Worm (Caenorhabditis elegans) whole organism, L3 larva: Measurements from ENCODE around the gene fbl-1.

Experiments used
- R02D3.7 ChIP-seq: fragments of 150-350 bp; optimal IDR thresholded peaks from 2 replicates; lab custom pipeline; 2014; ENCODE audit warnings: missing biosample characterization, missing genetic modification characterization
- aly-2 ChIP-seq: fragments of 150-350 bp; optimal IDR thresholded peaks from 2 replicates; lab custom pipeline; 2014; ENCODE audit warnings: missing biosample characterization, missing genetic modification characterization
- ama-1 ChIP-seq: fragments of 150-350 bp; optimal IDR thresholded peaks from 2 replicates; lab custom pipeline; 2018
- ceh-16 ChIP-seq: sonication (generic microtip); optimal IDR thresholded peaks from 2 replicates; lab custom pipeline; 2017; ENCODE audit warnings: missing biosample characterization, missing genetic modification characterization
- ceh-82 ChIP-seq: fragments of 150-350 bp; optimal IDR thresholded peaks from 2 replicates; lab custom pipeline; 2014; ENCODE audit warnings: missing biosample characterization, missing genetic modification characterization
- egl-27 ChIP-seq: sonication (generic microtip); optimal IDR thresholded peaks from 4 replicates; lab custom pipeline; 2017; ENCODE audit warnings: missing biosample characterization, missing genetic modification reagents, missing genetic modification characterization
- egl-5 ChIP-seq: fragments of 150-350 bp; optimal IDR thresholded peaks from 2 replicates; lab custom pipeline; 2017; ENCODE audit warnings: missing biosample characterization, missing genetic modification reagents, missing genetic modification characterization, inconsistent platforms
- elt-1 ChIP-seq: fragments of 150-350 bp; optimal IDR thresholded peaks from 2 replicates; lab custom pipeline; 2014; ENCODE audit warnings: missing biosample characterization, missing genetic modification characterization
- elt-2 ChIP-seq: sonication (generic microtip); optimal IDR thresholded peaks from 2 replicates; lab custom pipeline; 2016; ENCODE audit warnings: missing genetic modification reagents, mild to moderate bottlenecking, missing genetic modification characterization, missing compliant biosample characterization
- elt-3 ChIP-seq, 3 experiments: fragments of 150-350 bp in 1 of 3; sonication (generic microtip) in 2 of 3; optimal IDR thresholded peaks; 2 replicates in 2 of 3; 4 replicates in 1 of 3; lab custom pipeline; 2014 to 2017; ENCODE audit warnings: missing biosample characterization in 3 of 3, missing genetic modification characterization in 3 of 3
- eor-1 ChIP-seq, 2 experiments: fragments of 150-350 bp; optimal IDR thresholded peaks; 2 replicates each; lab custom pipeline; 2014 to 2018; ENCODE audit warnings: missing biosample characterization in 2 of 2, missing genetic modification characterization in 2 of 2
- fkh-10 ChIP-seq: sonication (generic microtip); optimal IDR thresholded peaks from 2 replicates; lab custom pipeline; 2017; ENCODE audit warnings: missing biosample characterization, missing genetic modification reagents, missing genetic modification characterization
- fkh-2 ChIP-seq: fragments of 150-350 bp; optimal IDR thresholded peaks from 2 replicates; lab custom pipeline; 2014; ENCODE audit warnings: missing biosample characterization, missing genetic modification reagents, missing genetic modification characterization
- fos-1 ChIP-seq: fragments of 150-350 bp; optimal IDR thresholded peaks from 2 replicates; lab custom pipeline; 2014; ENCODE audit warnings: missing biosample characterization, missing genetic modification characterization
- hmg-11 ChIP-seq: sonication (generic microtip); optimal IDR thresholded peaks from 2 replicates; lab custom pipeline; 2016; ENCODE audit warnings: missing genetic modification characterization, missing compliant biosample characterization
- jun-1 ChIP-seq: fragments of 150-350 bp; optimal IDR thresholded peaks from 2 replicates; lab custom pipeline; 2014; ENCODE audit warnings: missing biosample characterization, missing genetic modification reagents, missing genetic modification characterization
- lin-39 ChIP-seq: fragments of 150-350 bp; optimal IDR thresholded peaks from 2 replicates; lab custom pipeline; 2018; ENCODE audit warnings: missing biosample characterization, missing genetic modification reagents, missing genetic modification characterization
- mdl-1 ChIP-seq: fragments of 150-350 bp; optimal IDR thresholded peaks from 2 replicates; lab custom pipeline; 2014; ENCODE audit warnings: missing biosample characterization, missing genetic modification characterization
- mml-1 ChIP-seq: fragments of 150-350 bp; sonication (generic microtip); optimal IDR thresholded peaks from 3 replicates; lab custom pipeline; 2014; ENCODE audit warnings: missing biosample characterization, missing genetic modification characterization
- nhr-11 ChIP-seq: fragments of 150-350 bp; optimal IDR thresholded peaks from 2 replicates; lab custom pipeline; 2014; ENCODE audit warnings: missing biosample characterization, missing genetic modification characterization
- nhr-23 ChIP-seq: fragments of 150-350 bp; optimal IDR thresholded peaks from 2 replicates; lab custom pipeline; 2014; ENCODE audit warnings: missing biosample characterization, missing genetic modification reagents, missing genetic modification characterization
- nhr-237 ChIP-seq: fragments of 150-350 bp; optimal IDR thresholded peaks from 2 replicates; lab custom pipeline; 2014; ENCODE audit warnings: missing biosample characterization, missing genetic modification characterization
- nhr-25 ChIP-seq: sonication (generic microtip); optimal IDR thresholded peaks from 2 replicates; lab custom pipeline; 2017; ENCODE audit warnings: missing biosample characterization, missing genetic modification characterization
- nhr-28 ChIP-seq: fragments of 150-350 bp; optimal IDR thresholded peaks from 2 replicates; lab custom pipeline; 2014; ENCODE audit warnings: missing biosample characterization, missing genetic modification characterization
- nhr-43 ChIP-seq: sonication (generic microtip); optimal IDR thresholded peaks from 2 replicates; lab custom pipeline; 2016; ENCODE audit warnings: mild to moderate bottlenecking, missing genetic modification characterization, missing compliant biosample characterization; ENCODE audit not compliant: poor library complexity, severe bottlenecking
- nhr-67 ChIP-seq: fragments of 150-350 bp; optimal IDR thresholded peaks from 2 replicates; lab custom pipeline; 2014; ENCODE audit warnings: missing biosample characterization, missing genetic modification characterization
- nhr-77 ChIP-seq: fragments of 150-350 bp; optimal IDR thresholded peaks from 2 replicates; lab custom pipeline; 2014; ENCODE audit warnings: missing biosample characterization, missing genetic modification characterization
- pqm-1 ChIP-seq: fragments of 150-350 bp; optimal IDR thresholded peaks from 2 replicates; lab custom pipeline; 2017; ENCODE audit warnings: missing biosample characterization, missing genetic modification characterization, inconsistent platforms
- sea-2 ChIP-seq: fragments of 150-350 bp; sonication (generic microtip); optimal IDR thresholded peaks from 4 replicates; lab custom pipeline; 2014; ENCODE audit warnings: missing biosample characterization, missing genetic modification reagents, missing genetic modification characterization
- snpc-4 ChIP-seq: fragments of 150-350 bp; optimal IDR thresholded peaks from 2 replicates; lab custom pipeline; 2014; ENCODE audit warnings: missing biosample characterization, missing genetic modification characterization
- tbx-2 ChIP-seq: sonication (generic microtip); optimal IDR thresholded peaks from 2 replicates; lab custom pipeline; 2016; ENCODE audit warnings: mild to moderate bottlenecking, missing genetic modification characterization, missing compliant biosample characterization
- unc-62 ChIP-seq: fragments of 150-350 bp; sonication (generic microtip); optimal IDR thresholded peaks from 4 replicates; lab custom pipeline; 2014; ENCODE audit warnings: missing biosample characterization, missing genetic modification reagents, missing genetic modification characterization
- zag-1 ChIP-seq: fragments of 150-350 bp; optimal IDR thresholded peaks from 2 replicates; lab custom pipeline; 2014; ENCODE audit warnings: missing biosample characterization, missing genetic modification characterization

The fbl-1 gene

ce11 chrIV:9537500-9537899 lies 3.1 kb upstream of the fbl-1 start:
- TF ChIP-seq elt-2: peak; percentile 79
- peak; percentile 15 for TF ChIP-seq pqm-1 (tag; lab: Kevin White, UChicago)
- no peak for TF ChIP-seq nhr-23 (tag; lab: Kevin White, UChicago)

DNA sequence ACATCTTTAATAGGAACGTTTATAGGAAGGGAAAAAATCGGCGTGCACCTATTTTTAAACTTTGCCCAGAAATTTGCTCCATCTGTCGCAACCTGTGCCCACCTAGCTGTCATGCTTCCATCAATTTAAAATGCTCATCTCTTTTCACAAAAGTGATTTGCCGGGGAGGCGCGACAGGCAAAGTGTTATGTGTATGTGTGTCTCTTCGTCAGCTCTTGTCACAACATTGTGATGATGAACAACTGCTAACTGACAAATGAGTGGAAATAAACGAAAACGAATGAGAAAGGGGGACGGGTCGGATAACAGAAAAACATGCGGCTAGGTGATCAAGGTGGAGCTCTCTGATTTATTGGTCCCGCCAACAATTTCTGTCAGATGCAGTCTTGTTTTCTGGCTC lies 2.4 kb upstream of the fbl-1 start:
- TF ChIP-seq elt-1 (tag; lab: Kevin White, UChicago): no peak
- no peak for TF ChIP-seq elt-3 (tag; optimal IDR thresholded peaks at IDR 0.05; lab: Kevin White, UChicago)
- TF ChIP-seq ceh-16 (tag; lab: Kevin White, UChicago): no peak
- no peak for TF ChIP-seq tbx-2 (tag; lab: Kevin White, UChicago)
- no peak for TF ChIP-seq sea-2
- TF ChIP-seq ceh-82 (tag; lab: Kevin White, UChicago): no peak
- no peak for TF ChIP-seq pqm-1 (tag; lab: Kevin White, UChicago)
- no peak for TF ChIP-seq mml-1 (tag; lab: Kevin White, UChicago)
- TF ChIP-seq fkh-2 (tag; lab: Kevin White, UChicago): peak; percentile 87
- no peak for TF ChIP-seq nhr-11
- peak; percentile 44 for TF ChIP-seq lin-39 (tag; lab: Kevin White, UChicago)
- no peak for TF ChIP-seq R02D3.7 (tag; lab: Kevin White, UChicago)
- TF ChIP-seq unc-62 (GFP tag; lab: Kevin White, UChicago): peak; percentile 47
- no peak for TF ChIP-seq mdl-1 (tag; lab: Kevin White, UChicago)
- no peak for TF ChIP-seq aly-2 (tag; lab: Kevin White, UChicago)
- no peak for TF ChIP-seq ama-1 (lab: Kevin White, UChicago)
- peak; percentile 69 for TF ChIP-seq egl-5 (tag; lab: Kevin White, UChicago)

DNA sequence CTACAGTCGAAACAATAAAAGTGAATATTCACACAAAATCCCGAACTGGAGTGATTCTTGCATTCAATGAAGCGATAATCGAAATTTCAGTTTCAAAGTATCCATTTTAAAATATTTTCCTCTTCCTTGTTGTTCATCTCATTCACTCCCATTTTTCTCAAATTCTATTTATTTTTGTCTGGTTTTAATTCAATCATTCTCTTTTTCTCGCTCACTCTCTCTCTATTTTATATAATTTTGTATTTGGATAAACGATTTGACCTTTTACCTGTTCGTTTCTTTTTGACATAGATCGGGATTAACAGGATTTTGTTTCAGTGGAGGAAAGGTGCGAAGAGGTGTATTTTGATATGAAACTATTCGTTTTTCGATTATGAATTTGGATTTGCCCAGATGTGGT lies 5.4 kb downstream of the fbl-1 start, which contains the start of gene T05A1.5:
T05A1.5 (plus strand) TSS at position 301 of the 400 bp plus-strand sequence.
- TF ChIP-seq nhr-237 (no peak), mdl-1 (tag; lab: Kevin White, UChicago) (no peak)

- TF ChIP-seq ceh-82 (tag; lab: Kevin White, UChicago): no peak
- TF ChIP-seq pqm-1 (tag; lab: Kevin White, UChicago): no peak
- TF ChIP-seq nhr-28 (tag; lab: Kevin White, UChicago): no peak
- TF ChIP-seq fkh-2 (tag; lab: Kevin White, UChicago): no peak
- no peak for TF ChIP-seq fkh-10 (GFP tag; lab: Kevin White, UChicago)
- no peak for TF ChIP-seq fos-1 (tag; lab: Kevin White, UChicago)
- no peak for TF ChIP-seq egl-5 (tag; lab: Kevin White, UChicago)
- TF ChIP-seq unc-62 (GFP tag; lab: Kevin White, UChicago): no peak
- no peak for TF ChIP-seq nhr-67 (tag; lab: Kevin White, UChicago)
- no peak for TF ChIP-seq mdl-1 (tag; lab: Kevin White, UChicago)
- TF ChIP-seq nhr-77: no peak
- TF ChIP-seq nhr-23 (tag; lab: Kevin White, UChicago): no peak
- no peak for TF ChIP-seq nhr-43 (tag; lab: Kevin White, UChicago)
- no peak for TF ChIP-seq ama-1 (lab: Kevin White, UChicago)
- no peak for TF ChIP-seq sea-2
- no peak for TF ChIP-seq egl-27 (tag; lab: Kevin White, UChicago)
- TF ChIP-seq, all 47 proteins: peak for 0
These were observed 22.5 kb downstream of the fbl-1 start, which contains the start of gene col-122 for ce11 chrIV:9563079-9563478. Gene col-122, plus strand, starts transcription at chrIV:9563379.

ce11 chrIV:9563529-9564376 lies 23.1 kb downstream of the fbl-1 start:
- TF ChIP-seq jun-1 (tag; lab: Kevin White, UChicago): no peak

DNA sequence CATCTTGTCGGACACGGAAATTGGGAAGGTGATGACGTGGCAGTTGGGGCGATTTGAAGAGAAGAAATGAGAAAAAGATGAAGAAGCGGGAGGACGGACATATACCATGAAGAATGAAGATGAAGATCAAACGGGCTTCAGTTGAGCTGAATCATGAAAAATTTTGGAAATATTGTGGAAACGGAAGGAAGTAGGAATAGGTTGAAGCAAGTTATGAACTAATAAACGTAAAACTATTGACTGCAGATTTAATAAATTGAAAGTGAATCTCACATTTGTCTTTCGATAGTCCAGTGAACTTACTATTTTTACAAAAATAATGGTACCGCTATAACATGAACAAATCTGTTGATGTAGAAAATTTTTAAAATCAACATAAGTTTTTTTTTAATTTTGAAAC lies 25.9 kb downstream of the fbl-1 start, which contains the start of gene lron-14:
lron-14 (minus strand) TSS at position 101 of the 400 bp plus-strand sequence.
- TF ChIP-seq nhr-67 (tag; lab: Kevin White, UChicago) (no peak), nhr-28 (tag; lab: Kevin White, UChicago) (no peak), zag-1 (tag; lab: Kevin White, UChicago) (no peak), jun-1 (tag; lab: Kevin White, UChicago) (no peak), tbx-2 (tag; lab: Kevin White, UChicago) (no peak), elt-1 (tag; lab: Kevin White, UChicago) (no peak), elt-3 (tag; optimal IDR thresholded peaks at IDR 0.05; lab: Kevin White, UChicago) (no peak), hmg-11 (tag; lab: Kevin White, UChicago) (no peak), fkh-10 (GFP tag; lab: Kevin White, UChicago) (no peak), nhr-77 (no peak), aly-2 (tag; lab: Kevin White, UChicago) (no peak), fos-1 (tag; lab: Kevin White, UChicago) (no peak), mml-1 (tag; lab: Kevin White, UChicago) (no peak), snpc-4 (tag; lab: Kevin White, UChicago) (no peak), eor-1 (tag; optimal IDR thresholded peaks at IDR 0.05; lab: Kevin White, UChicago) (no peak), nhr-25 (tag; lab: Kevin White, UChicago) (no peak), unc-62 (GFP tag; lab: Kevin White, UChicago) (no peak), egl-27 (tag; lab: Kevin White, UChicago) (no peak), egl-5 (tag; lab: Kevin White, UChicago) (no peak)
